Fruit fly (Drosophila melanogaster): ENCODE results near the gene CG7083.
A peak's percentile ranks its signal among the peaks of the same experiment; 100 is the strongest.

The CG7083 gene

DNA sequence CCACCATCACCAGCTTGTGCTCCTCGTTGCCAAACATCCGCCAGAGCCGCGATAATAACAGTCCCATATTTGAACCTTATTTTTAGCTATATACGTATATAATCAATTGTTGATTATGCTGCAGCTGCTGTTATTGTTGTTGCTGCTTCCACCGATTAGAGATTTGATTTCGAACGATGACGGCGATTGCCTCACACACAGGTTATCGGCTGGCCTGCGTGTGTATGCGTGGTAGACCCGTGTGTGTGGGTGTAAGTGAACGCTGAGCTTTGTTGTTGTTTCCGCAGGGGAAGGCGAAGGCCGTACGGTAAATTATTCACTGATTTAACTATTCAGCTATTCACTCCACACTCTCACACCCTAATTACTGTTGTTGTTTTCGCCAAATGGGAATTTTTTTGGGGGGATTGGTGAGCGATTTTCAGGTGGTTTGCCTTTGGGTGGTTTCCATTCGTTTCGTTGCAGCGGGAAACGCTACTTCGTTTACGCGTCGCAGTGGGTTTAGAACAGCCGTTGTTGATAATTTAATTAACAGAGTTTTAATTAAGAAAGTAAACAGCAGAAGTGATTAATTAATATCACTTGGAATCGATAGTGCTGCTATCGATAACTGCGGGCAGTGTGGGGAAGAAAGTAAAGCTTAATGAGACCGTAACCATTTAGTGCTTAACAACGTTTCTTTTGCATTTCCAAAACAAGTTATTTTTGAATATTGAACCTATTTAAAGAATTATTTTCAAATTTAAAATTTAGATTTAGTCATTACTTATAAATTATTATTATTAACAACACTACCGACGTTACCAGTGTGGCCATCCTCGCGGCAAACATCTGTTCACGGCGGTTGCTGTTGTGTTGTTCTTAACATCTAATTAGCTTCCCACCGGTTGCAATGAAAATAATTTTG is 41.1 kb upstream of the CG7083 start, which contains the start of the genes Arl5 and CG13671 (continued):
- TF ChIP-seq CG12391 (tag; optimal IDR thresholded peaks at IDR 0.05) (peak; percentile 91), CG11504 (tag; optimal IDR thresholded peaks at IDR 0.05) (no peak), CG4360 (GFP tag; IDR thresholded peaks at IDR 0.05) (peak; percentile 85), slbo (GFP tag; IDR thresholded peaks at IDR 0.05) (peak; percentile 92), bcd (GFP tag; optimal IDR thresholded peaks at IDR 0.05) (peak; percentile 78), Sry-β (GFP tag; optimal IDR thresholded peaks at IDR 0.05) (peak; percentile 8), tin (GFP tag; optimal IDR thresholded peaks at IDR 0.05) (peak; percentile 85), dm (GFP tag; optimal IDR thresholded peaks at IDR 0.05) (no peak), Dll (GFP tag; IDR thresholded peaks at IDR 0.05; ENCODE audit: partially characterized antibody) (peak; percentile 86), gro (GFP tag; optimal IDR thresholded peaks at IDR 0.05) (peak; percentile 27), CG14014 (GFP tag; IDR thresholded peaks at IDR 0.05) (peak; percentile 76), CG4854 (GFP tag; optimal IDR thresholded peaks at IDR 0.05) (peak; percentile 61), Gug (GFP tag; IDR thresholded peaks at IDR 0.05) (peak; percentile 73; the same call in 3 of the 4 replicates), CG10321 (GFP tag; IDR thresholded peaks at IDR 0.05) (0 out of 2 replicates have a peak, but pooled peaks have one; percentile 28), CG7745 (tag; optimal IDR thresholded peaks at IDR 0.05) (peak; percentile 99), CG17186 (GFP tag; optimal IDR thresholded peaks at IDR 0.05) (peak; percentile 3), CG12744 (GFP tag; optimal IDR thresholded peaks at IDR 0.05) (no peak), CG17829 (tag; optimal IDR thresholded peaks at IDR 0.05) (peak; percentile 79), CG14441 (GFP tag; IDR thresholded peaks at IDR 0.05) (peak; percentile 74), CG8089 (GFP tag; optimal IDR thresholded peaks at IDR 0.05) (peak; percentile 24), CG6791 (GFP tag; IDR thresholded peaks at IDR 0.05; ENCODE audit: partially characterized antibody) (peak; percentile 73), Hand (GFP tag; optimal IDR thresholded peaks at IDR 0.05) (no peak), dmrt99B (tag; optimal IDR thresholded peaks at IDR 0.05) (no peak), CG12659 (GFP tag; optimal IDR thresholded peaks at IDR 0.05) (peak; percentile 83), dati (GFP tag; IDR thresholded peaks at IDR 0.05) (0 out of 2 replicates have a peak, but pooled peaks have one; percentile 2), CG32767 (GFP tag; IDR thresholded peaks at IDR 0.05) (peak; percentile 40; the same call in 1 of the 2 replicates), CG9876 (GFP tag; optimal IDR thresholded peaks at IDR 0.05) (peak; percentile 1), Dek (tag; optimal IDR thresholded peaks at IDR 0.05) (peak; percentile 66), vvl (GFP tag; IDR thresholded peaks at IDR 0.05) (peak; percentile 91), ham (GFP tag; IDR thresholded peaks at IDR 0.05) (no peak), trh (GFP tag; optimal IDR thresholded peaks at IDR 0.05) (peak; percentile 64), Max (GFP tag; optimal IDR thresholded peaks at IDR 0.05) (peak; percentile 70), Eip74EF (GFP tag; optimal IDR thresholded peaks at IDR 0.05) (peak in 1 of 2 experiments; percentile 0), trem (tag; optimal IDR thresholded peaks at IDR 0.05) (peak; percentile 80), gfzf (GFP tag; optimal IDR thresholded peaks at IDR 0.05) (peak; percentile 44), CG3726 (GFP tag; IDR thresholded peaks at IDR 0.05) (peak; percentile 53; the same call in 1 of the 3 replicates), Dfd (GFP tag; optimal IDR thresholded peaks at IDR 0.05) (no peak), Awh (GFP tag; IDR thresholded peaks at IDR 0.05) (peak; percentile 27; the same call in 1 of the 2 replicates), Neu2 (GFP tag; optimal IDR thresholded peaks at IDR 0.05; ENCODE audit: borderline replicate concordance) (no peak), grau (tag; optimal IDR thresholded peaks at IDR 0.05) (peak; percentile 65), dpn (GFP tag; optimal IDR thresholded peaks at IDR 0.05) (peak; percentile 66 to 89), CG30020 (tag; optimal IDR thresholded peaks at IDR 0.05) (peak; percentile 45), Taf1 (GFP tag; IDR thresholded peaks at IDR 0.05) (peak; percentile 68), CG1602 (GFP tag; optimal IDR thresholded peaks at IDR 0.05) (peak; percentile 85), CG14710 (tag; optimal IDR thresholded peaks at IDR 0.05) (peak; percentile 91), eyg (GFP tag; optimal IDR thresholded peaks at IDR 0.05) (peak; percentile 7), nerfin-2 (GFP tag; IDR thresholded peaks at IDR 0.05; ENCODE audit: partially characterized antibody) (no peak; the same call in 1 of the 2 replicates), az2 (GFP tag; optimal IDR thresholded peaks at IDR 0.05) (peak; percentile 82)

All from whole organism, embryonic.